Fruit fly (Drosophila melanogaster): ENCODE measurements around the gene CG32161.

DNA sequence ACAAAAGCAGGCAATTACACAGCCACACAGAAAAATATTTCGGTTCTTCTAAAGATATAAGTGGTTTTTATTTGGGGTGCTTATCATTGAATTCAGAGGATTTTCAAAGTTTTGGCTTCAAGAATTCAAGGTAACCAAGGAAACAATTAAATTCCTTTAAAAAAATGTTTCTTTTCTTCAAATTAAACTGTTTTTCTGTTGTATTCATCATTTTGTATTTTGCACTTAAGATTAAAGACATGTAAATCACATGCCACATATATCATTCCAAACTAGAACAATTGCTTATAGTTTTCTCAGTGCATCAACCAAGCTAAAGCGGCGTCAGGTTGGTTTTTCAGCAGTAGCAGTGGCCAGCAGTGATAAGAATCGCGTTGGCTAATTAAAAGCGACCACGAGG lies 5.5 kb upstream of the CG32161 start:
- TF ChIP-seq lola (GFP tag; optimal IDR thresholded peaks at IDR 0.05) (no peak), psq (GFP tag; optimal IDR thresholded peaks at IDR 0.05) (no peak), CG9705 (GFP tag; optimal IDR thresholded peaks at IDR 0.05) (no peak), pan (optimal IDR thresholded peaks at IDR 0.05) (no peak), Dfd (GFP tag; optimal IDR thresholded peaks at IDR 0.05) (no peak), h (GFP tag; optimal IDR thresholded peaks at IDR 0.05) (no peak), rgr (GFP tag; optimal IDR thresholded peaks at IDR 0.05) (no peak), Myc (optimal IDR thresholded peaks at IDR 0.05) (no peak)
